Fruit fly (Drosophila melanogaster) ovary, adult (tissue): ENCODE data around the gene Tmc.

Experiments used
- CG17801 ChIP-seq: fragments of 200-800 bp; optimal IDR thresholded peaks from 2 replicates; lab custom pipeline; 2019; ENCODE audit warnings: missing biosample characterization, mild to moderate bottlenecking, missing genetic modification characterization, moderate library complexity; ENCODE audit not compliant: partially characterized antibody

The Tmc gene

dm6 chr3L:9601225-9601624 lies 3.7 kb downstream of the Tmc start, which contains the start of the genes CG3088 and CG3306:
TSS of gene CG3088 (minus strand) at chr3L:9601325.
TSS of gene CG3306 (plus strand) at chr3L:9601523.
- TF ChIP-seq CG17801 (GFP tag; lab: Kevin White, UChicago), result no peak

dm6 chr3L:9613960-9614588 lies 16.5 kb downstream of the Tmc start:
- no peak for TF ChIP-seq CG17801 (GFP tag; lab: Kevin White, UChicago)

dm6 chr3L:9614589-9615442 lies 17.3 kb downstream of the Tmc start, which contains the start of gene LanB2:
TSS of gene LanB2 (plus strand) at chr3L:9614914.
- no peak for TF ChIP-seq CG17801 (GFP tag; lab: Kevin White, UChicago)

- TF ChIP-seq CG17801 (GFP tag; lab: Kevin White, UChicago), result no peak
Measured at dm6 chr3L:9615443-9616141, 18.0 kb downstream of the Tmc start.

dm6 chr3L:9624014-9624413 lies 26.4 kb downstream of the Tmc start, which contains the start of gene CG3335:
TSS of gene CG3335 (plus strand) at chr3L:9624237.
- no peak for TF ChIP-seq CG17801 (GFP tag; lab: Kevin White, UChicago)

dm6 chr3L:9628376-9628775 lies 30.8 kb downstream of the Tmc start, which contains the start of gene Cyp40:
TSS of gene Cyp40 (plus strand) at chr3L:9628676.
- no peak for TF ChIP-seq CG17801 (GFP tag; lab: Kevin White, UChicago)

dm6 chr3L:9629093-9629492 lies 31.5 kb downstream of the Tmc start, which contains the start of gene Or67b:
TSS of gene Or67b (minus strand) at chr3L:9629193.
- TF ChIP-seq CG17801 (GFP tag; lab: Kevin White, UChicago), result no peak

dm6 chr3L:9629910-9630309 lies 32.3 kb downstream of the Tmc start:
- peak; percentile 12 for TF ChIP-seq CG17801 (GFP tag; lab: Kevin White, UChicago)

- TF ChIP-seq CG17801 (GFP tag; lab: Kevin White, UChicago), result no peak
Measured at dm6 chr3L:9637812-9638211, 40.2 kb downstream of the Tmc start, which contains the start of gene CG8329. TSS of gene CG8329 (plus strand) at chr3L:9638112.

dm6 chr3L:9638971-9639370 lies 41.4 kb downstream of the Tmc start, which contains the start of gene CG18179:
TSS of gene CG18179 (plus strand) at chr3L:9639271.
- TF ChIP-seq CG17801 (GFP tag; lab: Kevin White, UChicago), result no peak

dm6 chr3L:9640713-9641112 lies 43.1 kb downstream of the Tmc start, which contains the start of gene CG18180:
TSS of gene CG18180 (plus strand) at chr3L:9641013.
- TF ChIP-seq CG17801 (GFP tag; lab: Kevin White, UChicago), result no peak

dm6 chr3L:9643762-9644161 lies 46.2 kb downstream of the Tmc start, which contains the start of gene CNMaR:
TSS of gene CNMaR (plus strand) at chr3L:9644109.
- no peak for TF ChIP-seq CG17801 (GFP tag; lab: Kevin White, UChicago)
